Fruit fly (Drosophila melanogaster) whole organism, embryonic: ENCODE data around the gene CG1024.
A peak's percentile ranks its signal among the peaks of the same experiment; 100 is the strongest.

Source experiments
- Abd-B ChIP-seq: fragments of 200-800 bp; sonication (Bioruptor generic); optimal IDR thresholded peaks from 2 replicates; lab custom pipeline; 2018; ENCODE audit warnings: missing biosample characterization, mild to moderate bottlenecking, missing genetic modification characterization, moderate library complexity
- CG10979 ChIP-seq: fragments of 200-800 bp; sonication (Bioruptor generic); optimal IDR thresholded peaks from 2 replicates; lab custom pipeline; 2018; ENCODE audit warnings: missing biosample characterization, mild to moderate bottlenecking, missing genetic modification characterization, moderate library complexity
- CG11247 ChIP-seq: fragments of 200-800 bp; sonication (Bioruptor generic); IDR thresholded peaks from 2 replicates; pipeline ENCODE4 v1.3.6; 2022; ENCODE audit warnings: missing biosample characterization, missing genetic modification characterization
- CG1233 ChIP-seq: fragments of 200-800 bp; sonication (Bioruptor generic); optimal IDR thresholded peaks from 4 replicates; lab custom pipeline; 2018; ENCODE audit warnings: missing biosample characterization, mild to moderate bottlenecking, missing genetic modification characterization
- CG13624 ChIP-seq: fragments of 200-800 bp; sonication (Bioruptor generic); optimal IDR thresholded peaks from 2 replicates; lab custom pipeline; 2016; ENCODE audit warnings: missing biosample characterization, missing genetic modification characterization
- CG14050 ChIP-seq: fragments of 200-800 bp; sonication (Bioruptor generic); IDR thresholded peaks from 3 replicates; pipeline ENCODE4 v1.3.6; 2022; ENCODE audit warnings: missing biosample characterization, missing genetic modification characterization
- CG15479 ChIP-seq: fragments of 200-800 bp; sonication (Bioruptor generic); optimal IDR thresholded peaks from 3 replicates; lab custom pipeline; 2019; ENCODE audit warnings: missing biosample characterization, mild to moderate bottlenecking, missing genetic modification characterization, moderate library complexity
- CG15514 ChIP-seq: fragments of 200-800 bp; sonication (Bioruptor generic); optimal IDR thresholded peaks from 3 replicates; lab custom pipeline; 2017; ENCODE audit warnings: missing biosample characterization, missing genetic modification characterization, mild to moderate bottlenecking, moderate library complexity, missing genetic modification reagents
- CG17385 ChIP-seq: fragments of 200-800 bp; sonication (Bioruptor generic); optimal IDR thresholded peaks from 3 replicates; lab custom pipeline; 2018; ENCODE audit warnings: missing biosample characterization, mild to moderate bottlenecking, missing genetic modification characterization
- CG18262 ChIP-seq: fragments of 200-800 bp; optimal IDR thresholded peaks from 3 replicates; lab custom pipeline; 2019; ENCODE audit warnings: missing biosample characterization, mild to moderate bottlenecking, missing genetic modification characterization, moderate library complexity
- CG30431 ChIP-seq: fragments of 200-800 bp; sonication (Bioruptor generic); optimal IDR thresholded peaks from 2 replicates; lab custom pipeline; 2017; ENCODE audit warnings: missing biosample characterization, missing genetic modification characterization
- CG32767 ChIP-seq: fragments of 200-800 bp; sonication (Bioruptor generic); IDR thresholded peaks from 2 replicates; pipeline ENCODE4 v1.3.6; 2022; ENCODE audit warnings: missing biosample characterization, missing genetic modification characterization
- CG6689 ChIP-seq: fragments of 200-800 bp; sonication (Bioruptor generic); IDR thresholded peaks from 2 replicates; pipeline ENCODE4 v1.3.6; 2022; ENCODE audit warnings: missing biosample characterization, missing genetic modification characterization
- CG7556 ChIP-seq: fragments of 200-800 bp; sonication (Bioruptor generic); optimal IDR thresholded peaks from 2 replicates; lab custom pipeline; 2017; ENCODE audit warnings: missing biosample characterization, mild to moderate bottlenecking, missing genetic modification characterization
- CG7928 ChIP-seq: fragments of 200-800 bp; sonication (Bioruptor generic); optimal IDR thresholded peaks from 2 replicates; lab custom pipeline; 2017; ENCODE audit warnings: missing biosample characterization, mild to moderate bottlenecking, missing genetic modification characterization
- CG8281 ChIP-seq: fragments of 200-800 bp; sonication (Bioruptor generic); optimal IDR thresholded peaks from 2 replicates; lab custom pipeline; 2018; ENCODE audit warnings: missing biosample characterization, mild to moderate bottlenecking, missing genetic modification characterization, moderate library complexity
- CG8290 ChIP-seq, 3 experiments: fragments of 200-800 bp; sonication (Bioruptor generic); optimal IDR thresholded peaks; 2 replicates each; lab custom pipeline; 2016 to 2019; ENCODE audit warnings: missing biosample characterization in 3 of 3, missing genetic modification characterization in 3 of 3, mild to moderate bottlenecking in 2 of 3, moderate library complexity in 1 of 3
- CG9797 ChIP-seq: fragments of 200-800 bp; sonication (Bioruptor generic); optimal IDR thresholded peaks from 3 replicates; lab custom pipeline; 2018; ENCODE audit warnings: missing biosample characterization, mild to moderate bottlenecking, missing genetic modification characterization
- CkIIα-i1 ChIP-seq: fragments of 200-800 bp; sonication (Bioruptor generic); IDR thresholded peaks from 2 replicates; pipeline ENCODE4 v1.3.6; 2022; ENCODE audit warnings: missing biosample characterization, missing genetic modification characterization
- CoRest ChIP-seq: fragments of 200-800 bp; sonication (Bioruptor generic); optimal IDR thresholded peaks from 3 replicates; lab custom pipeline; 2018; ENCODE audit warnings: missing biosample characterization, mild to moderate bottlenecking, missing genetic modification characterization, moderate library complexity
- D19B ChIP-seq: fragments of 200-800 bp; sonication (Bioruptor generic); optimal IDR thresholded peaks from 2 replicates; lab custom pipeline; 2017; ENCODE audit warnings: missing biosample characterization, mild to moderate bottlenecking, missing genetic modification characterization
- Hand ChIP-seq: fragments of 200-800 bp; sonication (Bioruptor generic); optimal IDR thresholded peaks from 2 replicates; lab custom pipeline; 2017; ENCODE audit warnings: mild to moderate bottlenecking, missing biosample characterization, missing genetic modification reagents, missing genetic modification characterization
- Hr51 ChIP-seq, 2 experiments: fragments of 200-800 bp; sonication (Bioruptor generic); optimal IDR thresholded peaks; 2 replicates in 1 of 2; 3 replicates in 1 of 2; lab custom pipeline; 2016 to 2018; ENCODE audit warnings: missing biosample characterization in 2 of 2, missing genetic modification characterization in 2 of 2, mild to moderate bottlenecking in 1 of 2, moderate library complexity in 1 of 2
- MESR4 ChIP-seq: fragments of 200-800 bp; sonication (Bioruptor generic); optimal IDR thresholded peaks from 2 replicates; lab custom pipeline; 2018; ENCODE audit warnings: missing biosample characterization, mild to moderate bottlenecking, missing genetic modification characterization, moderate library complexity
- Meics ChIP-seq: fragments of 200-800 bp; sonication (Bioruptor generic); optimal IDR thresholded peaks from 2 replicates; lab custom pipeline; 2017; ENCODE audit warnings: missing biosample characterization, mild to moderate bottlenecking, missing genetic modification characterization
- NFAT ChIP-seq: fragments of 200-800 bp; sonication (Bioruptor generic); IDR thresholded peaks from 2 replicates; pipeline ENCODE4 v1.3.6; 2022; ENCODE audit warnings: missing biosample characterization, missing genetic modification characterization
- PHDP ChIP-seq: fragments of 200-800 bp; sonication (Bioruptor generic); optimal IDR thresholded peaks from 3 replicates; lab custom pipeline; 2018; ENCODE audit warnings: missing biosample characterization, mild to moderate bottlenecking, missing genetic modification characterization, moderate library complexity
- Side ChIP-seq: fragments of 200-800 bp; sonication (Bioruptor generic); optimal IDR thresholded peaks from 2 replicates; lab custom pipeline; 2016; ENCODE audit warnings: missing biosample characterization, missing genetic modification characterization
- Sox100B ChIP-seq: fragments of 200-800 bp; sonication (Bioruptor generic); optimal IDR thresholded peaks from 3 replicates; lab custom pipeline; 2018; ENCODE audit warnings: missing biosample characterization, mild to moderate bottlenecking, missing genetic modification characterization
- Usf ChIP-seq: fragments of 200-800 bp; sonication (Bioruptor generic); optimal IDR thresholded peaks from 2 replicates; lab custom pipeline; 2017; ENCODE audit warnings: missing genotype, missing biosample characterization, missing genetic modification characterization
- Vsx1 ChIP-seq: fragments of 200-800 bp; sonication (Bioruptor generic); optimal IDR thresholded peaks from 2 replicates; lab custom pipeline; 2017; ENCODE audit warnings: missing biosample characterization, mild to moderate bottlenecking, missing genetic modification characterization, missing genetic modification reagents
- ara ChIP-seq: fragments of 200-800 bp; sonication (Bioruptor generic); IDR thresholded peaks from 2 replicates; pipeline ENCODE4 v1.3.6; 2022; ENCODE audit warnings: missing biosample characterization, missing genetic modification characterization
- bcd ChIP-seq: fragments of 200-800 bp; sonication (Bioruptor generic); optimal IDR thresholded peaks from 2 replicates; lab custom pipeline; 2017; ENCODE audit warnings: missing biosample characterization, mild to moderate bottlenecking, missing genetic modification characterization
- danr ChIP-seq: fragments of 200-800 bp; sonication (Bioruptor generic); IDR thresholded peaks from 2 replicates; pipeline ENCODE4 v1.3.6; 2022; ENCODE audit warnings: missing biosample characterization, missing genetic modification characterization
- disco-r ChIP-seq: fragments of 200-800 bp; sonication (Bioruptor generic); optimal IDR thresholded peaks from 2 replicates; lab custom pipeline; 2016; ENCODE audit warnings: missing biosample characterization, missing genetic modification characterization
- fd3F ChIP-seq: fragments of 200-800 bp; sonication (Bioruptor generic); optimal IDR thresholded peaks from 2 replicates; lab custom pipeline; 2018; ENCODE audit warnings: missing biosample characterization, mild to moderate bottlenecking, missing genetic modification characterization, moderate library complexity
- gcm ChIP-seq: fragments of 200-800 bp; sonication (Bioruptor generic); optimal IDR thresholded peaks from 2 replicates; lab custom pipeline; 2019; ENCODE audit warnings: missing biosample characterization, mild to moderate bottlenecking, missing genetic modification characterization, moderate library complexity
- grn ChIP-seq: fragments of 200-800 bp; sonication (Bioruptor generic); optimal IDR thresholded peaks from 3 replicates; lab custom pipeline; 2017; ENCODE audit warnings: missing biosample characterization, missing genetic modification characterization
- gro ChIP-seq: fragments of 200-800 bp; sonication (Bioruptor generic); optimal IDR thresholded peaks from 2 replicates; lab custom pipeline; 2016; ENCODE audit warnings: missing biosample characterization, missing genetic modification characterization
- gsb ChIP-seq: fragments of 200-800 bp; sonication (Bioruptor generic); IDR thresholded peaks from 2 replicates; pipeline ENCODE4 v1.3.6; 2022; ENCODE audit warnings: missing biosample characterization, missing genetic modification characterization
- ind ChIP-seq: fragments of 200-800 bp; sonication (Bioruptor generic); optimal IDR thresholded peaks from 3 replicates; lab custom pipeline; 2016; ENCODE audit warnings: missing biosample characterization, missing genetic modification characterization
- lola ChIP-seq, 3 experiments: fragments of >200 bp in 2 of 3; fragments of 200-800 bp in 1 of 3; sonication (Bioruptor generic) in 1 of 3; optimal IDR thresholded peaks; 2 replicates each; lab custom pipeline; 2017 to 2019; ENCODE audit warnings: missing biosample characterization in 3 of 3, missing genetic modification characterization in 3 of 3, mild to moderate bottlenecking in 1 of 3, moderate library complexity in 1 of 3
- nerfin-1 ChIP-seq: fragments of 200-800 bp; sonication (Bioruptor generic); optimal IDR thresholded peaks from 3 replicates; lab custom pipeline; 2019; ENCODE audit warnings: missing biosample characterization, mild to moderate bottlenecking, missing genetic modification characterization, moderate library complexity
- odd ChIP-seq: fragments of 200-800 bp; sonication (Bioruptor generic); optimal IDR thresholded peaks from 2 replicates; lab custom pipeline; 2017; ENCODE audit warnings: missing biosample characterization, mild to moderate bottlenecking, missing genetic modification characterization
- pum ChIP-seq: fragments of 200-800 bp; sonication (Bioruptor generic); optimal IDR thresholded peaks from 2 replicates; lab custom pipeline; 2016; ENCODE audit warnings: missing biosample characterization, missing genetic modification characterization
- sim ChIP-seq: fragments of 200-800 bp; sonication (Bioruptor generic); IDR thresholded peaks from 2 replicates; pipeline ENCODE4 v1.3.6; 2022; ENCODE audit warnings: missing biosample characterization, missing genetic modification characterization
- vvl ChIP-seq: fragments of 200-800 bp; sonication (Bioruptor generic); IDR thresholded peaks from 2 replicates; pipeline ENCODE4 v1.3.6; 2022; ENCODE audit warnings: missing biosample characterization, missing genetic modification characterization
- wek ChIP-seq: fragments of 200-800 bp; sonication (Bioruptor generic); optimal IDR thresholded peaks from 3 replicates; lab custom pipeline; 2018; ENCODE audit warnings: missing biosample characterization, mild to moderate bottlenecking, missing genetic modification characterization, moderate library complexity
- zfh1 ChIP-seq: fragments of 200-800 bp; sonication (Bioruptor generic); IDR thresholded peaks from 3 replicates; pipeline ENCODE4 v1.3.6; 2022; ENCODE audit warnings: missing biosample characterization, missing genetic modification characterization

CG1024 gene

dm6 chr3R:6382733-6383465, 2.8 kb upstream of the CG1024 start, which contains the start of gene gzl (continued):
- TF ChIP-seq NFAT (GFP tag; lab: Robert Waterston, UW) (no peak), CG6689 (GFP tag; lab: Robert Waterston, UW) (no peak), Side (no peak), CG17385 (GFP tag; lab: Kevin White, UChicago) (no peak), Sox100B (GFP tag; lab: Kevin White, UChicago) (no peak), PHDP (no peak), fd3F (no peak), CG32767 (GFP tag; lab: Robert Waterston, UW) (no peak), MESR4 (peak; percentile 74), CG14050 (GFP tag; lab: Robert Waterston, UW) (no peak), zfh1 (no peak), Abd-B (GFP tag; lab: Kevin White, UChicago) (no peak), CG10979 (tag; lab: Kevin White, UChicago) (no peak), vvl (GFP tag; lab: Robert Waterston, UW) (no peak), CG30431 (GFP tag; lab: Kevin White, UChicago) (no peak), nerfin-1 (no peak), CG8290 (GFP tag; optimal IDR thresholded peaks at IDR 0.05; lab: Kevin White, UChicago) (no peak), CG8290 (tag; optimal IDR thresholded peaks at IDR 0.05; lab: Kevin White, UChicago) (no peak), ara (no peak), CG8281 (tag; lab: Kevin White, UChicago) (no peak), lola (GFP tag; optimal IDR thresholded peaks at IDR 0.05; lab: Kevin White, UChicago) (no peak), Usf (GFP tag; lab: Kevin White, UChicago) (no peak), D19B (no peak), danr (GFP tag; lab: Robert Waterston, UW) (no peak), CG13624 (peak; percentile 49), grn (GFP tag; lab: Kevin White, UChicago) (no peak), odd (GFP tag; lab: Kevin White, UChicago) (no peak), pum (GFP tag; lab: Kevin White, UChicago) (no peak), CoRest (peak; percentile 27), bcd (GFP tag; lab: Kevin White, UChicago) (no peak), gsb (no peak), CG7556 (GFP tag; lab: Kevin White, UChicago) (no peak), gcm (GFP tag; lab: Kevin White, UChicago) (no peak), sim (no peak), CG15479 (GFP tag; lab: Kevin White, UChicago) (peak; percentile 36), gro (GFP tag; lab: Kevin White, UChicago) (peak; percentile 36), disco-r (GFP tag; lab: Kevin White, UChicago) (no peak), Meics (GFP tag; lab: Kevin White, UChicago) (no peak), Vsx1 (GFP tag; lab: Kevin White, UChicago) (no peak), Hand (GFP tag; lab: Kevin White, UChicago) (no peak), CkIIα-i1 (no peak), ind (no peak), CG11247 (GFP tag; lab: Robert Waterston, UW) (no peak), CG18262 (tag; lab: Kevin White, UChicago) (no peak), wek (no peak), Hr51 (GFP tag; optimal IDR thresholded peaks at IDR 0.05; lab: Kevin White, UChicago) (no peak), CG9797 (GFP tag; lab: Kevin White, UChicago) (peak; percentile 30), CG1233 (no peak), CG7928 (GFP tag; lab: Kevin White, UChicago) (no peak), CG15514 (no peak)
